Worm (Caenorhabditis elegans): Measurements from ENCODE around the gene pqn-62.

DNA sequence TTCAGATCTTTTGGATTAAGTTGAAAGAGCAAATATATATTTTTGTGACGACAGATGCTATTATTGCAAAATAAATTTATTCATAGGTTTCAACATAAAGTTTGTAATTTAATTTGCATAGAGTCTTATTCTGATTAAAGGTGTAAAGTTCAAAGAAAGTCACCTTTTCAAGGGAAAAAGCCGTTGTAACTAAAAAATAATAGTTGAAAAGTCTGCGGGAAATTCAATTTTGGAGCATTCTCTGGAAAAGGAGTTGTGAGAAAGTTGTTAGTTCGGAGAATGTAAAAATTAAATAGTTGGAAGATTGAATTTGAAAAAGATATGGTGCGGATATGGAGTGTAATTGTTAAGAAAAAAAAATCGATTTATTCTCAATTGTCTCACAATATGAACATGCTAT lies 31.9 kb upstream of the pqn-62 start:
- no peak for TF ChIP-seq nfya-1 (tag; optimal IDR thresholded peaks at IDR 0.05; ENCODE audit: borderline replicate concordance, insufficient read depth)
- TF ChIP-seq F23B12.7 (tag; optimal IDR thresholded peaks at IDR 0.05; ENCODE audit: insufficient read depth) = no peak

Data from whole organism, young adult.